Worm (Caenorhabditis elegans): ENCODE measurements around the gene nta-1.

nta-1 gene

ce11 chrII:3743684-3744200 lies at the start of gene nta-1:
Gene nta-1, minus strand, starts transcription at chrII:3743814.
- TF ChIP-seq unc-3 (GFP tag; conservative IDR thresholded peaks at IDR 0.05) (no peak), unc-3 (tag; optimal IDR thresholded peaks at IDR 0.05) (no peak), ztf-16 (tag; optimal IDR thresholded peaks at IDR 0.05) (no peak), pax-1 (tag; optimal IDR thresholded peaks at IDR 0.05) (no peak), K02D7.2 (tag; optimal IDR thresholded peaks at IDR 0.05) (no peak), ets-4 (tag; optimal IDR thresholded peaks at IDR 0.05) (no peak), zip-5 (tag; optimal IDR thresholded peaks at IDR 0.05) (no peak), mec-3 (tag; optimal IDR thresholded peaks at IDR 0.05; ENCODE audit: borderline replicate concordance) (no peak), unc-42 (tag; optimal IDR thresholded peaks at IDR 0.05) (no peak), odd-2 (tag; optimal IDR thresholded peaks at IDR 0.05) (no peak), ceh-48 (tag; optimal IDR thresholded peaks at IDR 0.05) (no peak), C38D4.7 (GFP tag; optimal IDR thresholded peaks at IDR 0.05) (no peak), C08G9.2 (tag; optimal IDR thresholded peaks at IDR 0.05) (no peak), eyg-1 (tag; optimal IDR thresholded peaks at IDR 0.05) (no peak)

ce11 chrII:3793336-3793735 lies 49.7 kb upstream of the nta-1 start, which contains the start of gene fbxb-99:
Gene fbxb-99, minus strand, starts transcription at chrII:3793436.
- TF ChIP-seq pha-2 (tag; optimal IDR thresholded peaks at IDR 0.05) (no peak), C38D4.7 (GFP tag; optimal IDR thresholded peaks at IDR 0.05) (no peak), fkh-10 (GFP tag; optimal IDR thresholded peaks at IDR 0.05) (no peak), ttx-3 (tag; optimal IDR thresholded peaks at IDR 0.05) (no peak), ref-2 (tag; optimal IDR thresholded peaks at IDR 0.05) (no peak), ceh-45 (GFP tag; IDR thresholded peaks at IDR 0.05) (no peak), fax-1 (tag; optimal IDR thresholded peaks at IDR 0.05) (no peak), nhr-232 (tag; optimal IDR thresholded peaks at IDR 0.05) (no peak), hlh-13 (GFP tag; optimal IDR thresholded peaks at IDR 0.05) (no peak), hlh-15 (tag; optimal IDR thresholded peaks at IDR 0.05) (no peak), Y22D7AL.16 (tag; optimal IDR thresholded peaks at IDR 0.05) (no peak), ceh-6 (GFP tag; optimal IDR thresholded peaks at IDR 0.05) (no peak), T23F11.4 (GFP tag; optimal IDR thresholded peaks at IDR 0.05) (no peak)

- TF ChIP-seq fkh-10 (GFP tag; optimal IDR thresholded peaks at IDR 0.05) (no peak), ceh-48 (tag; optimal IDR thresholded peaks at IDR 0.05) (no peak), hlh-13 (GFP tag; optimal IDR thresholded peaks at IDR 0.05) (no peak), unc-55 (GFP tag; optimal IDR thresholded peaks at IDR 0.05) (no peak), K09A11.1 (tag; optimal IDR thresholded peaks at IDR 0.05; ENCODE audit: insufficient read depth) (no peak)
Measured at ce11 chrII:3788356-3788962, 44.8 kb upstream of the nta-1 start.

ce11 chrII:3787151-3787550 lies 43.5 kb upstream of the nta-1 start, which contains the start of gene T24E12.13:
Gene T24E12.13, plus strand, starts transcription at chrII:3787451.
- no peak for TF ChIP-seq ceh-45 (GFP tag; IDR thresholded peaks at IDR 0.05)
- TF ChIP-seq nfya-1 (tag; optimal IDR thresholded peaks at IDR 0.05): no peak
- no peak for TF ChIP-seq C38D4.7 (GFP tag; optimal IDR thresholded peaks at IDR 0.05)
- no peak for TF ChIP-seq npax-4 (tag; optimal IDR thresholded peaks at IDR 0.05)
- TF ChIP-seq madf-2 (tag; optimal IDR thresholded peaks at IDR 0.05): no peak
- no peak for TF ChIP-seq ceh-2 (tag; optimal IDR thresholded peaks at IDR 0.05)
- no peak for TF ChIP-seq ets-4 (tag; optimal IDR thresholded peaks at IDR 0.05)
- TF ChIP-seq odd-2 (tag; optimal IDR thresholded peaks at IDR 0.05): no peak
- no peak for TF ChIP-seq fax-1 (tag; optimal IDR thresholded peaks at IDR 0.05)
- no peak for TF ChIP-seq ceh-24 (tag; optimal IDR thresholded peaks at IDR 0.05)
- no peak for TF ChIP-seq pqm-1 (tag; optimal IDR thresholded peaks at IDR 0.05)
- TF ChIP-seq ztf-16 (tag; optimal IDR thresholded peaks at IDR 0.05): no peak
- TF ChIP-seq ref-2 (tag; optimal IDR thresholded peaks at IDR 0.05): no peak
